Worm (Caenorhabditis elegans): Measurements from ENCODE around the gene T19C3.2.
A peak's percentile ranks its signal among the peaks of the same experiment; 100 is the strongest.

The T19C3.2 gene

DNA sequence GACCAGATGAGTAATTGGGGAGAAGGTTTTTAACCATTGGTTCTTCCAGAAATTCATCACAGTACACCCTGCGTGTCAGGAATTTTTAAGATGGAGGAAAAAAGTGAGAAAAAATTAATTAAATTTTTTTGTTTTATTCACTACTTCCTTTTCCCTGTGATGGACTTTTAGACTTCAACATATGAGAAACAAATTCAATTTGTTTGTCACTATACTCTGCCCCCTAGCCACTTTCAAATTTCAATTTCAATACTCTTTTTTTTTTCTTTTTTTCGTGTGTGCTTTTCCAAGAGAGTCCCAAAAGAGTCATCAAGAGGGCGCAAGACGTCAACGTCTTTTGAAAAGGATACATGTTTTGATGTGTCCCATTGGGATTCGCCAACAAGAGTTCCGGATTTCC is 4.6 kb downstream of the T19C3.2 start:
- TF ChIP-seq blmp-1 (tag; optimal IDR thresholded peaks at IDR 0.05) (no peak), ces-1 (GFP tag; optimal IDR thresholded peaks at IDR 0.05) (peak; percentile 53)

DNA sequence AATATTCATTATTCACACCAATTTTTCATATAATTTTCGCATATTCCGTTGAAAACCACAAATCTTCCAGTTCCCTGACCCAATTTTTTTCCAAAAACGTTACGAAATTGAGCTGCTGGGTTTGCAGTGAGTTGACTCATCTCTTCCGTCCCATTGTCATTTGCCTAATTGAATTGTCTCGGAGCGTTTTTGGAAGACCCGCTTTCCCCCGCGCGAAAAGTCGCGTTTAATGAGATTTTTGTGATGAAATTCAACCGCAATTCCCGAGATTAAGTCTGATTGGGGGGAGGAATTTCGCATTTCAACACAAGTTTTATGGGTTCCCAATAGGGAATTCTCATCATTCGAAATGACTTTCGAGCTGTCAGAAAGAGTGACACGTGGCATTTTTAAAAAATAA is 5.5 kb downstream of the T19C3.2 start:
- no peak for TF ChIP-seq nhr-237 (tag; optimal IDR thresholded peaks at IDR 0.05)
- peak; percentile 96 for TF ChIP-seq ces-1 (GFP tag; optimal IDR thresholded peaks at IDR 0.05)

DNA sequence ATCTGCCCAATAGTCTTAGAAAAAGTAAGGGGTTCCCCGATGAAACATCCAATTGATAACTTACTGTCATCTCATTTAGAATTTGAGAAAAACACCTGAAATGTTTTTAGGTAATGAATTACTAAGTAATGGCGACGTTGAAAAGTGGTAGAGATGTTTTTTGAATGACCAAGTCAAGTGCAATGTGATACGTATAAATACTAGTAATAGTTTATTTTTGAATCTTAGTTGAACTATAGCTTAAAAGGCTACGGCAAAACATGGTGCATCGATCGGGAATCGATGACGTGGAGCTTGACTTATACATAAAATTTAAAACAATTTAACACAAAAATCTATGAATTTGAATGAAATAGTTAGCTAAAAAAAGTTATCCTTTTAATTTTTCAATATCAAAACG is 7.8 kb downstream of the T19C3.2 start, which contains the start of gene best-17:
Gene best-17 (minus strand): TSS at position 101 of the 400 bp plus-strand sequence.
- TF ChIP-seq ceh-43 (GFP tag; optimal IDR thresholded peaks at IDR 0.05) = no peak
- no peak for TF ChIP-seq elt-3 (tag; optimal IDR thresholded peaks at IDR 0.05)
- no peak for TF ChIP-seq nhr-28 (tag; optimal IDR thresholded peaks at IDR 0.05)

DNA sequence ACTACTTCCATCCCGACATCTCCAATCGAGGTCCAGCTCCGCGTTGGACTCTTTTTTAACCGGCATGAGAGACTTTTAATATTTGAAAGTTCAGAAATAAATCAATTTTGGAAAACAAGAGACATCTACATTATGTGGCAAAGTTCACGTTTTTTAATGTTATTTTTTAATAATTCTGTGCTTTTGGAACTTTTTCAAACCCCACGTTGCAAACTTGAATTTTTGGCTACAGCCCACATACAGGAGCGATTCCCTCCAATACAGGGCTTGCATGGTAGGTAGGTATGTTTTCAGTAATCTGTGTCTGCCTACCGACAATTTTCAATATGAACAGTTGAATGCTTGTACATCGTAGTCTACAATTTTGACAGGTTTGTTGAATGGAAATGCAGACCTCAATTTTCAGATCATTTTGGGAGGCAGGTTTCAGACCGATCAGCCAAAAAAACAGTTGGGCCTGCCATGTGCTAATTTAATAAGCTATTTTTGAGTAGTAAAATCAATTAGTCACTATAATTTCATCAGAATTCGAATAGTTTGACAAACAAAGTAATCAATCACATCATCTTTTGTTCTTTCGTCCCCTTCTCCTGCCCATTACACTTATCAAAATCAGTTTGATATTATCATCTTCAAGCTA is 11.8 kb downstream of the T19C3.2 start, which contains the start of the genes Y55B1AR.4 and ttr-7:
Gene Y55B1AR.4 (minus strand): TSS at position 101 of the 640 bp plus-strand sequence.
Gene ttr-7 (plus strand): TSS at position 590 of the 640 bp plus-strand sequence.
- TF ChIP-seq lsy-2 (tag; optimal IDR thresholded peaks at IDR 0.05) (no peak), ceh-43 (GFP tag; optimal IDR thresholded peaks at IDR 0.05) (no peak), unc-120 (tag; optimal IDR thresholded peaks at IDR 0.05; ENCODE audit: poor library complexity, severe bottlenecking) (no peak), mab-5 (tag; optimal IDR thresholded peaks at IDR 0.05) (no peak), M03D4.4 (tag; optimal IDR thresholded peaks at IDR 0.05) (no peak), snpc-4 (tag; optimal IDR thresholded peaks at IDR 0.05) (no peak), cnd-1 (tag; optimal IDR thresholded peaks at IDR 0.05) (no peak), lin-13 (tag; optimal IDR thresholded peaks at IDR 0.05) (no peak), zip-8 (tag; optimal IDR thresholded peaks at IDR 0.05) (no peak), sptf-1 (tag; optimal IDR thresholded peaks at IDR 0.05) (no peak), unc-39 (tag; optimal IDR thresholded peaks at IDR 0.05) (no peak), ceh-39 (tag; optimal IDR thresholded peaks at IDR 0.05) (no peak), ces-1 (GFP tag; optimal IDR thresholded peaks at IDR 0.05) (no peak), flh-1 (GFP tag; optimal IDR thresholded peaks at IDR 0.05) (no peak), sem-2 (GFP tag; optimal IDR thresholded peaks at IDR 0.05) (no peak)

DNA sequence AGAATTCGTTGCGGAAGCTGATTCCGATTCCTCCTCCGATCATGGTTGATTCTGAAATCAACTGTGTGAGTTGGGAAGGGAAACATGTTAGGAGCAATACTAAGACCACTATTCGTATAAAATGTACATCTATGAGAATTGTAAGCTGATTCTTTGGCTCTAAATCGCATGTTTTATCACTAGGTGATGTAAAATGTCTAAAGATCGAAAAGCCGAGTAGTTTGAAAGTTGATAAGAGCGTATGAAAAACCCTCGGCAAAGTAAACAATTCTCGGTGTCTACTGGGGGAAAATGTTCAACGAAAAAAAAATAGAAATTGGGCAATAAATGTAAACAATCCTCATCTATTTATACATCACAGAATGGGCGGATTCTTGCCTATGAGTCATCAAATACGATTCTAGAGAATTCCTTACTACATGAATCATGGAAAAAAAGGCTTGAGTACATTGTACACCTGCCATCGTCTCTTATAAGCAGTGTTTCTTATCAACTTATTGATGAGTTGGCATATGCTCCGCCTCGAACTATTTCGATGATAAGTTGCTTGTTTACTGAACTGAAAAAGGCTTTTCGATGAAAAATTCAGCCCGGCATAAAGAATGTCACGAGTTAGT is 16.9 kb downstream of the T19C3.2 start, which contains the start of gene lec-6:
Gene lec-6 (minus strand): TSS at position 51 of the 617 bp plus-strand sequence.
- TF ChIP-seq nhr-237 (tag; optimal IDR thresholded peaks at IDR 0.05) = no peak
- no peak for TF ChIP-seq hlh-1 (tag; optimal IDR thresholded peaks at IDR 0.05)
- no peak for TF ChIP-seq nhr-28 (tag; optimal IDR thresholded peaks at IDR 0.05)
- no peak for TF ChIP-seq sptf-1 (tag; optimal IDR thresholded peaks at IDR 0.05)
- TF ChIP-seq ceh-39 (tag; optimal IDR thresholded peaks at IDR 0.05) = no peak
- TF ChIP-seq ceh-83 (GFP tag; optimal IDR thresholded peaks at IDR 0.05) = no peak
- TF ChIP-seq bed-3 (GFP tag; optimal IDR thresholded peaks at IDR 0.05) = no peak

DNA sequence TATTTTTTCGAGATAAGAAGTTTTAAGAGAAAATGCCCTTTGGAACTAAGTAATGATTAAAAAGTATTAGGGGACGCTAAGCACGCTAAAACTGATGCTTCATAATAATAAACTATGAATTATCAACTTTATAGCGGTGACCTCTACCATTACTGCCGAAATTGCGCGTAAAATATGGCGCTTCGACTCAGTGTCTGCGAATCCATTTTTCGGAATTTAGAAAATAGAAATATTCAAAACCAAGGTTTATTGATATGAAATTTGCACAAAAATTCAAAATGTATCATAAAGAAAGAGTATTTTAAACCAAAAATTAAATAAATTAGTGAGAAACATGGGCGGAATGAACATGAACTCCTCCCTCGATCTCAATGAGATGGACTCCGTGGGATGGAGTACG is 18.1 kb downstream of the T19C3.2 start:
- TF ChIP-seq mep-1 (tag; optimal IDR thresholded peaks at IDR 0.05) = no peak
- no peak for TF ChIP-seq hlh-1 (tag; optimal IDR thresholded peaks at IDR 0.05)
- no peak for TF ChIP-seq nhr-12 (tag; optimal IDR thresholded peaks at IDR 0.05)
- TF ChIP-seq sem-2 (GFP tag; optimal IDR thresholded peaks at IDR 0.05) = no peak
- no peak for TF ChIP-seq ceh-83 (GFP tag; optimal IDR thresholded peaks at IDR 0.05)
- no peak for TF ChIP-seq unc-39 (tag; optimal IDR thresholded peaks at IDR 0.05)

DNA sequence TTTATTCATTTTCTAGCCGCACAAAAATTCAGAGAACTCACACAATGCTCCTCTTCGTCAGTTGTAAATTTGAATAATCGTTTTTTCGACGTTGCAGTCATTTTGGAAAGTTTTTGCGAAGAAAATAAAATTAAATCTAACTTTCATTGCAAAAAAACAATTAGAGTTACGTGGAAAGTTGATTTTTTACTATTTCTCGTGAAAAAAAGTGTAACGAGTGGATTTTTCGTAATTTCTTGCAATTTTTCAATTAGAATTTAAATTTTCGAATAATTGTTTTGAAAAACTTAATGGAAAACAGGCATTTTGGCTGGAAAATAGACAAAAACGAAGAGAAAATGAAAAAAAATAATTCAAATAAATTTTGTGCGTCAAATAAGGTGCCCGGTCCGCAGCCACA is 18.7 kb downstream of the T19C3.2 start, which contains the start of gene Y55B1AR.2:
Gene Y55B1AR.2 (minus strand): TSS at position 101 of the 400 bp plus-strand sequence.
- TF ChIP-seq nhr-237 (tag; optimal IDR thresholded peaks at IDR 0.05) (no peak), sem-2 (GFP tag; optimal IDR thresholded peaks at IDR 0.05) (no peak), nhr-2 (tag; optimal IDR thresholded peaks at IDR 0.05) (no peak), tbx-8 (GFP tag; optimal IDR thresholded peaks at IDR 0.05) (no peak), elt-3 (tag; optimal IDR thresholded peaks at IDR 0.05) (no peak), mep-1 (tag; optimal IDR thresholded peaks at IDR 0.05) (no peak), mab-5 (tag; optimal IDR thresholded peaks at IDR 0.05) (no peak)
